Worm (Caenorhabditis elegans) whole organism, mixed stage, embryonic: ENCODE results near the gene ZK1236.1.

Experiments used
- M03D4.4 ChIP-seq: sonication (generic microtip); optimal IDR thresholded peaks from 2 replicates; lab custom pipeline; 2017; ENCODE audit warnings: mild to moderate bottlenecking, missing genetic modification characterization, missing compliant biosample characterization
- ceh-39 ChIP-seq: fragments of 150-350 bp; optimal IDR thresholded peaks from 2 replicates; lab custom pipeline; 2014; ENCODE audit warnings: missing biosample characterization, missing genetic modification characterization
- elt-1 ChIP-seq: sonication (generic microtip); optimal IDR thresholded peaks from 2 replicates; lab custom pipeline; 2017; ENCODE audit warnings: missing genetic modification characterization, mild to moderate bottlenecking, missing compliant biosample characterization, antibody characterized with exemption, moderate library complexity, borderline replicate concordance; ENCODE audit not compliant: insufficient read depth
- elt-3 ChIP-seq: fragments of 150-350 bp; optimal IDR thresholded peaks from 2 replicates; lab custom pipeline; 2014; ENCODE audit warnings: missing biosample characterization, missing genetic modification characterization
- lin-13 ChIP-seq: fragments of 150-350 bp; optimal IDR thresholded peaks from 2 replicates; lab custom pipeline; 2014; ENCODE audit warnings: missing biosample characterization, missing genetic modification characterization
- lin-32 ChIP-seq: fragments of 200-800 bp; sonication (Bioruptor generic); optimal IDR thresholded peaks from 2 replicates; lab custom pipeline; 2018; ENCODE audit warnings: mild to moderate bottlenecking, missing genetic modification characterization, missing compliant biosample characterization
- mab-5 ChIP-seq: fragments of 150-350 bp; optimal IDR thresholded peaks from 2 replicates; lab custom pipeline; 2014; ENCODE audit warnings: missing biosample characterization, missing genetic modification characterization
- nhr-2 ChIP-seq: fragments of 150-350 bp; optimal IDR thresholded peaks from 2 replicates; lab custom pipeline; 2014; ENCODE audit warnings: missing biosample characterization, missing genetic modification characterization
- nhr-237 ChIP-seq: fragments of 150-350 bp; optimal IDR thresholded peaks from 2 replicates; lab custom pipeline; 2014; ENCODE audit warnings: missing biosample characterization, missing genetic modification characterization
- nhr-76 ChIP-seq: sonication (generic microtip); optimal IDR thresholded peaks from 2 replicates; lab custom pipeline; 2017; ENCODE audit warnings: missing biosample characterization, missing genetic modification characterization
- pha-4 ChIP-seq: fragments of 150-350 bp; optimal IDR thresholded peaks from 2 replicates; lab custom pipeline; 2018; ENCODE audit warnings: missing biosample characterization, missing genetic modification reagents, missing genetic modification characterization
- snpc-4 ChIP-seq: fragments of 150-350 bp; optimal IDR thresholded peaks from 2 replicates; lab custom pipeline; 2014; ENCODE audit warnings: missing biosample characterization, missing genetic modification characterization
- tbx-8 ChIP-seq: fragments of 200-800 bp; sonication (Bioruptor generic); optimal IDR thresholded peaks from 2 replicates; lab custom pipeline; 2018; ENCODE audit warnings: mild to moderate bottlenecking, missing genetic modification characterization, moderate library complexity, missing compliant biosample characterization
- ztf-11 ChIP-seq: fragments of 150-350 bp; optimal IDR thresholded peaks from 2 replicates; lab custom pipeline; 2014; ENCODE audit warnings: missing biosample characterization, missing genetic modification characterization

DNA sequence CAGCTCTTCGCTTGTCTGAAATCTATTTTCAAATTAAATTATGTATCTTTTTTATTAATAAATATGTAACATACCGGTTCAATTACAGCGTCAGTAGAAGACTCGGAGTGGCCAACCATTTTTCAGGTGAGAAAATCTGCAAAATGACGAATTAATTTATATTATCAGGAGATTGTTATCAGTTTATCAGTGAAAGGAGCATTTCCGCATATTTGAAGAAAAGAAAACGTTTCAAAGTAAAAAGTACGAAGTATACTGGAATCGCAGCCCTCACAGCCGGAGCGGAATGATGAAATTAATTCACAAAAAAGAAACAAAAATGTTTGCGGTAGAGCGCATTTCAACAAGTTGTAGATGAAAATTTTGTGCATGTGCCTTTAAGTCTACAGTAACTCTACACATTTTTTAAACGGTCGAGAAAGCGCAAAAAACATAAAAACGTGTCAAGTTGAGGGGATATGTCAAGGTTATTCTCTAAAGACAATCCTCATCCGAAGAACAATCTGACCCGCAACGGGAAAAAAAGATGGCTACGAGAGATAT lies 50.3 kb downstream of the ZK1236.1 start:
- no peak for TF ChIP-seq nhr-76 (tag; lab: Kevin White, UChicago)
- no peak for TF ChIP-seq nhr-2 (tag; lab: Kevin White, UChicago)
- TF ChIP-seq snpc-4: no peak
- no peak for TF ChIP-seq M03D4.4 (tag; lab: Kevin White, UChicago)
- no peak for TF ChIP-seq lin-13
- no peak for TF ChIP-seq mab-5 (tag; lab: Kevin White, UChicago)
- no peak for TF ChIP-seq lin-32 (GFP tag; lab: Kevin White, UChicago)
- TF ChIP-seq nhr-237 (tag; lab: Kevin White, UChicago): no peak
- TF ChIP-seq elt-1 (tag; lab: Kevin White, UChicago): no peak
- no peak for TF ChIP-seq tbx-8
- no peak for TF ChIP-seq elt-3 (tag; lab: Kevin White, UChicago)
- no peak for TF ChIP-seq pha-4 (tag; lab: Kevin White, UChicago)
- no peak for TF ChIP-seq ztf-11 (tag; lab: Kevin White, UChicago)
- no peak for TF ChIP-seq ceh-39 (tag; lab: Kevin White, UChicago)
